Fruit fly (Drosophila melanogaster) whole organism, embryonic: ENCODE results near the gene CG3198.
A peak's percentile ranks its signal among the peaks of the same experiment; 100 is the strongest.

Experiments used
- C15 ChIP-seq: fragments of 200-800 bp; sonication (Bioruptor generic); IDR thresholded peaks from 3 replicates; pipeline ENCODE4 v1.3.6; 2022; ENCODE audit warnings: missing biosample characterization, missing genetic modification characterization
- CG10654 ChIP-seq: fragments of 200-800 bp; sonication (Bioruptor generic); optimal IDR thresholded peaks from 2 replicates; lab custom pipeline; 2016; ENCODE audit warnings: missing biosample characterization, missing genetic modification characterization
- CG11504 ChIP-seq: fragments of 200-800 bp; sonication (Bioruptor generic); optimal IDR thresholded peaks from 3 replicates; lab custom pipeline; 2019; ENCODE audit warnings: missing biosample characterization, mild to moderate bottlenecking, missing genetic modification characterization, moderate library complexity
- CG12219 ChIP-seq: fragments of 200-800 bp; sonication (Bioruptor generic); optimal IDR thresholded peaks from 3 replicates; lab custom pipeline; 2018; ENCODE audit warnings: missing biosample characterization, mild to moderate bottlenecking, missing genetic modification characterization
- CG12744 ChIP-seq: fragments of 200-800 bp; sonication (Bioruptor generic); optimal IDR thresholded peaks from 2 replicates; lab custom pipeline; 2016; ENCODE audit warnings: missing biosample characterization, missing genetic modification characterization
- CG15269 ChIP-seq: fragments of 200-800 bp; sonication (Bioruptor generic); optimal IDR thresholded peaks from 2 replicates; lab custom pipeline; 2018; ENCODE audit warnings: missing biosample characterization, mild to moderate bottlenecking, missing genetic modification characterization, moderate library complexity
- CG15514 ChIP-seq: fragments of 200-800 bp; sonication (Bioruptor generic); optimal IDR thresholded peaks from 3 replicates; lab custom pipeline; 2017; ENCODE audit warnings: missing biosample characterization, missing genetic modification characterization, mild to moderate bottlenecking, moderate library complexity, missing genetic modification reagents
- CG16863 ChIP-seq: fragments of 200-800 bp; sonication (Bioruptor generic); optimal IDR thresholded peaks from 3 replicates; lab custom pipeline; 2016; ENCODE audit warnings: missing biosample characterization, missing genetic modification characterization
- CG17912 ChIP-seq: fragments of 200-800 bp; sonication (Bioruptor generic); optimal IDR thresholded peaks from 2 replicates; lab custom pipeline; 2018; ENCODE audit warnings: missing biosample characterization, mild to moderate bottlenecking, missing genetic modification characterization
- CG18599 ChIP-seq: fragments of 200-800 bp; sonication (Bioruptor generic); optimal IDR thresholded peaks from 3 replicates; lab custom pipeline; 2017; ENCODE audit warnings: missing biosample characterization, missing genetic modification characterization, mild to moderate bottlenecking, moderate library complexity, missing genetic modification reagents
- CG2120 ChIP-seq: fragments of 200-800 bp; sonication (Bioruptor generic); optimal IDR thresholded peaks from 3 replicates; lab custom pipeline; 2016; ENCODE audit warnings: missing biosample characterization, missing genetic modification characterization
- CG2199 ChIP-seq: fragments of 200-800 bp; sonication (Bioruptor generic); IDR thresholded peaks from 3 replicates; pipeline ENCODE4 v1.3.6; 2022; ENCODE audit warnings: missing biosample characterization, missing genetic modification characterization
- CG2712 ChIP-seq: fragments of 200-800 bp; optimal IDR thresholded peaks from 3 replicates; lab custom pipeline; 2019; ENCODE audit warnings: missing biosample characterization, mild to moderate bottlenecking, missing genetic modification characterization, moderate library complexity
- CG31224 ChIP-seq: fragments of 200-800 bp; sonication (Bioruptor generic); IDR thresholded peaks from 2 replicates; pipeline ENCODE4 v1.3.6; 2022; ENCODE audit warnings: missing biosample characterization, missing genetic modification characterization
- CG31365 ChIP-seq: fragments of 200-800 bp; sonication (Bioruptor generic); optimal IDR thresholded peaks from 2 replicates; lab custom pipeline; 2018; ENCODE audit warnings: missing biosample characterization, mild to moderate bottlenecking, missing genetic modification characterization
- CG34422 ChIP-seq: fragments of 200-800 bp; sonication (Bioruptor generic); IDR thresholded peaks from 3 replicates; pipeline ENCODE4 v1.3.6; 2022; ENCODE audit warnings: missing biosample characterization, missing genetic modification characterization
- CG7839 ChIP-seq: fragments of 200-800 bp; sonication (Bioruptor generic); optimal IDR thresholded peaks from 3 replicates; lab custom pipeline; 2018; ENCODE audit warnings: missing biosample characterization, mild to moderate bottlenecking, missing genetic modification characterization, moderate library complexity
- CG9797 ChIP-seq: fragments of 200-800 bp; sonication (Bioruptor generic); optimal IDR thresholded peaks from 3 replicates; lab custom pipeline; 2018; ENCODE audit warnings: missing biosample characterization, mild to moderate bottlenecking, missing genetic modification characterization
- CG9817 ChIP-seq: fragments of 200-800 bp; sonication (Bioruptor generic); optimal IDR thresholded peaks from 2 replicates; lab custom pipeline; 2018; ENCODE audit warnings: missing biosample characterization, mild to moderate bottlenecking, missing genetic modification characterization, moderate library complexity
- D ChIP-seq, 2 experiments: fragments of 200-800 bp in 1 of 2; fragments of >200 bp in 1 of 2; sonication (Bioruptor generic) in 1 of 2; optimal IDR thresholded peaks; 2 replicates in 1 of 2; 3 replicates in 1 of 2; lab custom pipeline; 2017; ENCODE audit warnings: mild to moderate bottlenecking in 1 of 2, missing biosample characterization in 1 of 2, missing genetic modification characterization in 1 of 2, missing genetic modification reagents in 1 of 2
- Dbx ChIP-seq: fragments of 200-800 bp; sonication (Bioruptor generic); IDR thresholded peaks from 3 replicates; pipeline ENCODE4 v1.3.6; 2022; ENCODE audit warnings: missing biosample characterization, missing genetic modification characterization
- Drgx ChIP-seq: fragments of 200-800 bp; sonication (Bioruptor generic); IDR thresholded peaks from 2 replicates; pipeline ENCODE4 v1.3.6; 2022; ENCODE audit warnings: missing biosample characterization, missing genetic modification characterization
- Eip74EF ChIP-seq, 2 experiments: fragments of 200-800 bp in 1 of 2; fragments of >200 bp in 1 of 2; sonication (Bioruptor generic) in 1 of 2; optimal IDR thresholded peaks; 2 replicates each; lab custom pipeline; 2017 to 2019; ENCODE audit warnings: missing biosample characterization in 2 of 2, missing genetic modification characterization in 2 of 2, mild to moderate bottlenecking in 1 of 2, moderate library complexity in 1 of 2
- Fer1 ChIP-seq: fragments of 200-800 bp; sonication (Bioruptor generic); optimal IDR thresholded peaks from 2 replicates; lab custom pipeline; 2017; ENCODE audit warnings: missing biosample characterization, mild to moderate bottlenecking, missing genetic modification characterization
- Hey ChIP-seq: fragments of 200-800 bp; sonication (Bioruptor generic); optimal IDR thresholded peaks from 3 replicates; lab custom pipeline; 2018; ENCODE audit warnings: missing biosample characterization, mild to moderate bottlenecking, missing genetic modification characterization
- Hr78 ChIP-seq, 2 experiments: fragments of 200-800 bp in 1 of 2; fragments of >200 bp in 1 of 2; sonication (Bioruptor generic) in 1 of 2; optimal IDR thresholded peaks; 2 replicates each; lab custom pipeline; 2017 to 2019; ENCODE audit warnings: missing biosample characterization in 2 of 2, missing genetic modification characterization in 2 of 2, mild to moderate bottlenecking in 1 of 2, moderate library complexity in 1 of 2
- Hsf ChIP-seq: fragments of 200-800 bp; sonication (Bioruptor generic); optimal IDR thresholded peaks from 3 replicates; lab custom pipeline; 2016; ENCODE audit warnings: missing biosample characterization, missing genetic modification characterization
- Mad ChIP-seq: fragments of 200-800 bp; sonication (Bioruptor generic); optimal IDR thresholded peaks from 2 replicates; lab custom pipeline; 2016; ENCODE audit warnings: missing biosample characterization, missing genetic modification characterization
- Med ChIP-seq: fragments of 200-800 bp; sonication (Bioruptor generic); peaks from one replicate; lab custom pipeline; 2016; ENCODE audit warnings: missing biosample characterization, missing genetic modification characterization, mild to moderate bottlenecking, inconsistent platforms, moderate library complexity
- Mes4 ChIP-seq: fragments of 200-800 bp; sonication (Bioruptor generic); optimal IDR thresholded peaks from 2 replicates; lab custom pipeline; 2016; ENCODE audit warnings: missing biosample characterization, missing genetic modification characterization
- Oli ChIP-seq: fragments of 200-800 bp; sonication (Bioruptor generic); optimal IDR thresholded peaks from 2 replicates; lab custom pipeline; 2018; ENCODE audit warnings: missing biosample characterization, mild to moderate bottlenecking, missing genetic modification characterization, moderate library complexity
- Pdp1 ChIP-seq, 2 experiments: fragments of 200-800 bp; sonication (Bioruptor generic); optimal IDR thresholded peaks; 3 replicates each; lab custom pipeline; 2016; ENCODE audit warnings: missing biosample characterization in 2 of 2, missing genetic modification characterization in 2 of 2, mild to moderate bottlenecking in 1 of 2, moderate library complexity in 1 of 2
- Scr ChIP-seq: fragments of 200-800 bp; sonication (Bioruptor generic); IDR thresholded peaks from 2 replicates; pipeline ENCODE4 v1.3.6; 2022; ENCODE audit warnings: missing biosample characterization, missing genetic modification characterization; ENCODE audit not compliant: partially characterized antibody
- Sox100B ChIP-seq: fragments of 200-800 bp; sonication (Bioruptor generic); optimal IDR thresholded peaks from 3 replicates; lab custom pipeline; 2018; ENCODE audit warnings: missing biosample characterization, mild to moderate bottlenecking, missing genetic modification characterization
- dm ChIP-seq: fragments of 200-800 bp; sonication (Bioruptor generic); optimal IDR thresholded peaks from 3 replicates; lab custom pipeline; 2016; ENCODE audit warnings: missing biosample characterization, missing genetic modification characterization
- exex ChIP-seq: fragments of 200-800 bp; sonication (Bioruptor generic); optimal IDR thresholded peaks from 4 replicates; lab custom pipeline; 2018; ENCODE audit warnings: missing biosample characterization, mild to moderate bottlenecking, missing genetic modification characterization, moderate library complexity
- fru ChIP-seq: fragments of >200 bp; optimal IDR thresholded peaks from 2 replicates; lab custom pipeline; 2017
- hbn ChIP-seq: fragments of 200-800 bp; sonication (Bioruptor generic); IDR thresholded peaks from 2 replicates; pipeline ENCODE4 v1.3.6; 2022; ENCODE audit warnings: missing biosample characterization, missing genetic modification characterization; ENCODE audit not compliant: partially characterized antibody
- hkb ChIP-seq, 2 experiments: fragments of 200-800 bp in 1 of 2; fragments of >200 bp in 1 of 2; sonication (Bioruptor generic) in 1 of 2; IDR thresholded peaks in 1 of 2; optimal IDR thresholded peaks in 1 of 2; 2 replicates each; pipeline versions ENCODE4 v1.3.6 to Lab custom; 2017 to 2022; ENCODE audit warnings: missing biosample characterization in 1 of 2, missing genetic modification characterization in 1 of 2
- kni ChIP-seq: fragments of 200-800 bp; sonication (Bioruptor generic); optimal IDR thresholded peaks from 3 replicates; lab custom pipeline; 2017; ENCODE audit warnings: mild to moderate bottlenecking, missing biosample characterization, missing genetic modification reagents, missing genetic modification characterization
- row ChIP-seq: fragments of 200-800 bp; sonication (Bioruptor generic); IDR thresholded peaks from 3 replicates; pipeline ENCODE4 v1.3.6; 2022; ENCODE audit warnings: missing biosample characterization, missing genetic modification characterization
- seq ChIP-seq: fragments of 200-800 bp; sonication (Bioruptor generic); IDR thresholded peaks from 2 replicates; pipeline ENCODE4 v1.3.6; 2022; ENCODE audit warnings: missing biosample characterization, missing genetic modification characterization
- slbo ChIP-seq: fragments of 200-800 bp; sonication (Bioruptor generic); IDR thresholded peaks from 2 replicates; pipeline ENCODE4 v1.3.6; 2022; ENCODE audit warnings: missing biosample characterization, missing genetic modification characterization
- sob ChIP-seq: fragments of 200-800 bp; sonication (Bioruptor generic); IDR thresholded peaks from 2 replicates; pipeline ENCODE4 v1.3.6; 2022; ENCODE audit warnings: missing biosample characterization, missing genetic modification characterization
- twi ChIP-seq: fragments of 200-800 bp; optimal IDR thresholded peaks from 2 replicates; lab custom pipeline; 2019; ENCODE audit warnings: missing biosample characterization, mild to moderate bottlenecking, missing genetic modification characterization, moderate library complexity
- unpg ChIP-seq: fragments of 200-800 bp; sonication (Bioruptor generic); optimal IDR thresholded peaks from 3 replicates; lab custom pipeline; 2018; ENCODE audit warnings: missing biosample characterization, mild to moderate bottlenecking, missing genetic modification characterization, moderate library complexity
- zfh1 ChIP-seq: fragments of 200-800 bp; sonication (Bioruptor generic); IDR thresholded peaks from 3 replicates; pipeline ENCODE4 v1.3.6; 2022; ENCODE audit warnings: missing biosample characterization, missing genetic modification characterization

The CG3198 gene

DNA sequence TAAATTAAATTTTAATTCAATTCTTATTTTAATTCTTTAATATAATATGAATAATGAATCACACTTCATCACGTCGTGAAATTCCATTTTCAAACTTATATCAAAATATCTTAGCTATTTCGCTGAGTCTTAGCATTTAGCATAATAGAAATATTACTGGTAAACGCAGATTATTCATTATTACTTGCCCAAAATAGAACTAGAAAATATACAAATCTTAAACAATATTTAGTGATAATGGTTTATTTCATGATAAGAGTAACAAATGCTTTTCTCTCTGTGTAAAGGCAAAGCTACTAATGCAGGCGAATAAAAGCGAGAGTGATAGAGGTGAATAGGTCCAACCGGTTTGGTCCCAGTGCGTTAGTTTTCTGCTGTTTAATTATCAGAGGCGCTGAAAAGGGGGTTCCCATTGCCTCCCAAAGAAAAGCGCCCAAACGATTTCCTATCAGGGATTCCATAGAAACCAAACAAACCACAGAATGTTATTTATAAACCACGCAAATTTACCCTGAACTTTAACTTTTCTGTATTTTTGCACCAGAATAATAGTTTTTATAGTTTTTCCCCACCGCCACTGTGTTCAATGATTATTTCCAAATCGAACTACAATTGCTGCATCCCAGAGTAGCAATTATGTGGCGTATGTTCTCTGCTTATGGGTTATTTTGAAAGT, 10.8 kb downstream of the CG3198 start (continued):
- TF ChIP-seq exex (tag; lab: Kevin White, UChicago) (no peak), Sox100B (GFP tag; lab: Kevin White, UChicago) (peak; percentile 59), CG31365 (tag; lab: Kevin White, UChicago) (no peak), CG16863 (GFP tag; lab: Kevin White, UChicago) (peak; percentile 49), seq (GFP tag; lab: Robert Waterston, UW) (peak; percentile 59; the same call in 1 of the 2 replicates), unpg (GFP tag; lab: Kevin White, UChicago) (peak; percentile 20), fru (lab: Kevin White, UChicago) (no peak), CG11504 (tag; lab: Kevin White, UChicago) (peak; percentile 83), CG7839 (peak; percentile 40), C15 (GFP tag; lab: Robert Waterston, UW) (no peak), sob (GFP tag; lab: Robert Waterston, UW) (0 out of 2 replicates have a peak, but pooled peaks have one; percentile 34), CG9817 (peak; percentile 19), CG15514 (GFP tag; lab: Kevin White, UChicago) (peak; percentile 23), CG18599 (GFP tag; lab: Kevin White, UChicago) (peak; percentile 49), Mes4 (GFP tag; lab: Kevin White, UChicago) (peak; percentile 15), slbo (GFP tag; lab: Robert Waterston, UW) (peak; percentile 65), Hey (tag; lab: Kevin White, UChicago) (no peak), CG31224 (GFP tag; lab: Robert Waterston, UW) (0 out of 2 replicates have a peak, but pooled peaks have one; percentile 8), Hr78 (GFP tag; optimal IDR thresholded peaks at IDR 0.05; lab: Kevin White, UChicago) (peak in 1 of 2 experiments; percentile 46), CG12744 (GFP tag; lab: Kevin White, UChicago) (no peak), Hsf (GFP tag; lab: Kevin White, UChicago) (peak; percentile 29), CG17912 (GFP tag; lab: Kevin White, UChicago) (no peak), Drgx (peak; percentile 78), CG15269 (tag; lab: Kevin White, UChicago) (peak; percentile 56), CG10654 (GFP tag; lab: Kevin White, UChicago) (peak; percentile 22), kni (GFP tag; lab: Kevin White, UChicago) (no peak), Med (GFP tag; lab: Kevin White, UChicago) (peak; percentile 84), Scr (no peak), Pdp1 (GFP tag; optimal IDR thresholded peaks at IDR 0.05; lab: Kevin White, UChicago) (peak; percentile 15 to 24), Oli (tag; lab: Kevin White, UChicago) (peak; percentile 36), Mad (peak; percentile 35), CG2199 (GFP tag; lab: Robert Waterston, UW) (0 out of 3 replicates have a peak, but pooled peaks have one; percentile 19), twi (tag; lab: Kevin White, UChicago) (no peak), Fer1 (GFP tag; lab: Kevin White, UChicago) (peak; percentile 43), row (peak; percentile 68), D (optimal IDR thresholded peaks at IDR 0.05; lab: Kevin White, UChicago) (no peak), D (GFP tag; optimal IDR thresholded peaks at IDR 0.05; lab: Kevin White, UChicago) (no peak), CG12219 (peak; percentile 46), CG34422 (GFP tag; lab: Robert Waterston, UW) (0 out of 3 replicates have a peak, but pooled peaks have one; percentile 52), Eip74EF (GFP tag; optimal IDR thresholded peaks at IDR 0.05; lab: Kevin White, UChicago) (peak in 1 of 2 experiments; percentile 25), Dbx (0 out of 3 replicates have a peak, but pooled peaks have one; percentile 34), dm (GFP tag; lab: Kevin White, UChicago) (peak; percentile 18), hbn (GFP tag; lab: Robert Waterston, UW) (no peak), zfh1 (GFP tag; lab: Robert Waterston, UW) (no peak), hkb (optimal IDR thresholded peaks at IDR 0.05; lab: Kevin White, UChicago) (no peak), hkb (GFP tag; IDR thresholded peaks at IDR 0.05; lab: Robert Waterston, UW) (peak; percentile 52), CG2712 (tag; lab: Kevin White, UChicago) (peak; percentile 18), CG9797 (GFP tag; lab: Kevin White, UChicago) (no peak), CG2120 (GFP tag; lab: Kevin White, UChicago) (peak; percentile 52)
